Fruit fly (Drosophila melanogaster) whole organism, embryonic: Measurements from ENCODE around the gene CG32344.

Experiments used
- Atf3 ChIP-seq: fragments of 200-800 bp; sonication (Bioruptor generic); optimal IDR thresholded peaks from 3 replicates; lab custom pipeline; 2016; ENCODE audit warnings: missing biosample characterization, missing genetic modification characterization
- Bteb2 ChIP-seq: fragments of 200-800 bp; sonication (Bioruptor generic); optimal IDR thresholded peaks from 2 replicates; lab custom pipeline; 2016; ENCODE audit warnings: missing biosample characterization, missing genetic modification characterization
- CG12659 ChIP-seq: fragments of 200-800 bp; sonication (Bioruptor generic); optimal IDR thresholded peaks from 3 replicates; lab custom pipeline; 2017; ENCODE audit warnings: mild to moderate bottlenecking, missing biosample characterization, missing genetic modification reagents, missing genetic modification characterization
- CG13624 ChIP-seq: fragments of 200-800 bp; sonication (Bioruptor generic); optimal IDR thresholded peaks from 2 replicates; lab custom pipeline; 2016; ENCODE audit warnings: missing biosample characterization, missing genetic modification characterization
- CG14014 ChIP-seq: fragments of 200-800 bp; sonication (Bioruptor generic); IDR thresholded peaks from 2 replicates; pipeline ENCODE4 v1.3.6; 2022; ENCODE audit warnings: missing biosample characterization, missing genetic modification characterization
- CG14441 ChIP-seq: fragments of 200-800 bp; sonication (Bioruptor generic); IDR thresholded peaks from 2 replicates; pipeline ENCODE4 v1.3.6; 2022; ENCODE audit warnings: missing biosample characterization, missing genetic modification characterization
- CG15479 ChIP-seq: fragments of 200-800 bp; sonication (Bioruptor generic); optimal IDR thresholded peaks from 3 replicates; lab custom pipeline; 2019; ENCODE audit warnings: missing biosample characterization, mild to moderate bottlenecking, missing genetic modification characterization, moderate library complexity
- CG15514 ChIP-seq: fragments of 200-800 bp; sonication (Bioruptor generic); optimal IDR thresholded peaks from 3 replicates; lab custom pipeline; 2017; ENCODE audit warnings: missing biosample characterization, missing genetic modification characterization, mild to moderate bottlenecking, moderate library complexity, missing genetic modification reagents
- CG15696 ChIP-seq: fragments of 200-800 bp; sonication (Bioruptor generic); optimal IDR thresholded peaks from 2 replicates; lab custom pipeline; 2019; ENCODE audit warnings: missing biosample characterization, mild to moderate bottlenecking, missing genetic modification characterization, moderate library complexity
- CG16813 ChIP-seq: fragments of 200-800 bp; sonication (Bioruptor generic); IDR thresholded peaks from 3 replicates; pipeline ENCODE4 v1.3.6; 2022; ENCODE audit warnings: missing biosample characterization, missing genetic modification characterization; ENCODE audit not compliant: partially characterized antibody
- CG1792 ChIP-seq: fragments of 200-800 bp; sonication (Bioruptor generic); optimal IDR thresholded peaks from 2 replicates; lab custom pipeline; 2016; ENCODE audit warnings: missing biosample characterization, missing genetic modification characterization
- CG18011 ChIP-seq: fragments of 200-800 bp; sonication (Bioruptor generic); optimal IDR thresholded peaks from 2 replicates; lab custom pipeline; 2017; ENCODE audit warnings: missing biosample characterization, missing genetic modification characterization, mild to moderate bottlenecking, moderate library complexity, missing genotype
- CG18764 ChIP-seq: fragments of 200-800 bp; sonication (Bioruptor generic); optimal IDR thresholded peaks from 3 replicates; lab custom pipeline; 2016; ENCODE audit warnings: missing biosample characterization, missing genetic modification characterization
- CG31388 ChIP-seq: fragments of 200-800 bp; sonication (Bioruptor generic); optimal IDR thresholded peaks from 2 replicates; lab custom pipeline; 2016; ENCODE audit warnings: missing biosample characterization, missing genetic modification characterization
- CG33557 ChIP-seq: fragments of 200-800 bp; sonication (Bioruptor generic); optimal IDR thresholded peaks from 2 replicates; lab custom pipeline; 2019; ENCODE audit warnings: missing biosample characterization, mild to moderate bottlenecking, missing genetic modification characterization, moderate library complexity
- CG34376 ChIP-seq: fragments of 200-800 bp; sonication (Bioruptor generic); optimal IDR thresholded peaks from 2 replicates; lab custom pipeline; 2018; ENCODE audit warnings: missing biosample characterization, mild to moderate bottlenecking, missing genetic modification characterization
- CG34422 ChIP-seq: fragments of 200-800 bp; sonication (Bioruptor generic); IDR thresholded peaks from 3 replicates; pipeline ENCODE4 v1.3.6; 2022; ENCODE audit warnings: missing biosample characterization, missing genetic modification characterization
- CG3838 ChIP-seq: fragments of 200-800 bp; sonication (Bioruptor generic); optimal IDR thresholded peaks from 3 replicates; lab custom pipeline; 2016; ENCODE audit warnings: missing biosample characterization, missing genetic modification characterization
- CG9437 ChIP-seq: fragments of 200-800 bp; sonication (Bioruptor generic); optimal IDR thresholded peaks from 2 replicates; lab custom pipeline; 2018; ENCODE audit warnings: missing biosample characterization, mild to moderate bottlenecking, missing genetic modification characterization
- CG9609 ChIP-seq: fragments of 200-800 bp; sonication (Bioruptor generic); optimal IDR thresholded peaks from 3 replicates; lab custom pipeline; 2016; ENCODE audit warnings: missing biosample characterization, missing genetic modification characterization
- CG9817 ChIP-seq: fragments of 200-800 bp; sonication (Bioruptor generic); optimal IDR thresholded peaks from 2 replicates; lab custom pipeline; 2018; ENCODE audit warnings: missing biosample characterization, mild to moderate bottlenecking, missing genetic modification characterization, moderate library complexity
- CG9932 ChIP-seq: fragments of 200-800 bp; sonication (Bioruptor generic); IDR thresholded peaks from 2 replicates; pipeline ENCODE4 v1.3.6; 2022; ENCODE audit warnings: missing biosample characterization, missing genetic modification characterization
- Dfd ChIP-seq, 2 experiments: fragments of >200 bp; optimal IDR thresholded peaks; 2 replicates each; lab custom pipeline; 2017; ENCODE audit warnings: missing biosample characterization in 2 of 2, missing genetic modification characterization in 2 of 2
- Elba2 ChIP-seq: fragments of 200-800 bp; sonication (Bioruptor generic); optimal IDR thresholded peaks from 3 replicates; lab custom pipeline; 2016; ENCODE audit warnings: missing biosample characterization, missing genetic modification characterization
- Fer2 ChIP-seq: fragments of 200-800 bp; sonication (Bioruptor generic); optimal IDR thresholded peaks from 2 replicates; lab custom pipeline; 2018; ENCODE audit warnings: missing biosample characterization, mild to moderate bottlenecking, missing genetic modification characterization, moderate library complexity
- Gug ChIP-seq: fragments of 200-800 bp; sonication (Bioruptor generic); IDR thresholded peaks from 4 replicates; pipeline ENCODE4 v1.3.6; 2022; ENCODE audit warnings: missing biosample characterization, missing genetic modification characterization
- H2.0 ChIP-seq: fragments of 200-800 bp; sonication (Bioruptor generic); IDR thresholded peaks from 2 replicates; pipeline ENCODE4 v1.3.6; 2022; ENCODE audit warnings: missing biosample characterization, missing genetic modification characterization
- HLH4C ChIP-seq: fragments of 200-800 bp; sonication (Bioruptor generic); IDR thresholded peaks from 3 replicates; pipeline ENCODE4 v1.3.6; 2022; ENCODE audit warnings: missing biosample characterization, missing genetic modification characterization; ENCODE audit not compliant: partially characterized antibody
- Max ChIP-seq: fragments of 200-800 bp; sonication (Bioruptor generic); optimal IDR thresholded peaks from 2 replicates; lab custom pipeline; 2016; ENCODE audit warnings: missing biosample characterization, mild to moderate bottlenecking, missing genetic modification characterization
- Mes4 ChIP-seq: fragments of 200-800 bp; sonication (Bioruptor generic); optimal IDR thresholded peaks from 2 replicates; lab custom pipeline; 2016; ENCODE audit warnings: missing biosample characterization, missing genetic modification characterization
- Optix ChIP-seq: fragments of 200-800 bp; sonication (Bioruptor generic); IDR thresholded peaks from 3 replicates; pipeline ENCODE4 v1.3.6; 2022; ENCODE audit warnings: missing biosample characterization, missing genetic modification characterization
- Sin3A ChIP-seq: fragments of >200 bp; optimal IDR thresholded peaks from 2 replicates; lab custom pipeline; 2018
- Ssrp ChIP-seq: fragments of 200-800 bp; sonication (Bioruptor generic); optimal IDR thresholded peaks from 2 replicates; lab custom pipeline; 2018; ENCODE audit warnings: missing biosample characterization, mild to moderate bottlenecking, missing genetic modification characterization, moderate library complexity
- Trl ChIP-seq, 3 experiments: fragments of >200 bp in 2 of 3; fragments of 200-800 bp in 1 of 3; sonication (Bioruptor generic) in 1 of 3; optimal IDR thresholded peaks; 2 replicates in 1 of 3; 3 replicates in 2 of 3; lab custom pipeline; 2016 to 2017; ENCODE audit warnings: missing biosample characterization in 1 of 3, missing genetic modification characterization in 1 of 3
- YL-1 ChIP-seq: fragments of 200-800 bp; sonication (Bioruptor generic); optimal IDR thresholded peaks from 3 replicates; lab custom pipeline; 2017; ENCODE audit warnings: missing biosample characterization, mild to moderate bottlenecking, missing genetic modification characterization
- ara ChIP-seq: fragments of 200-800 bp; sonication (Bioruptor generic); IDR thresholded peaks from 2 replicates; pipeline ENCODE4 v1.3.6; 2022; ENCODE audit warnings: missing biosample characterization, missing genetic modification characterization
- dpn ChIP-seq, 2 experiments: fragments of 200-800 bp; sonication (Bioruptor generic); optimal IDR thresholded peaks; 3 replicates each; lab custom pipeline; 2016; ENCODE audit warnings: missing biosample characterization in 2 of 2, missing genetic modification characterization in 2 of 2
- fd102C ChIP-seq: fragments of 200-800 bp; sonication (Bioruptor generic); optimal IDR thresholded peaks from 2 replicates; lab custom pipeline; 2018; ENCODE audit warnings: missing biosample characterization, mild to moderate bottlenecking, missing genetic modification characterization, moderate library complexity
- gt ChIP-seq: fragments of 200-800 bp; sonication (Bioruptor generic); IDR thresholded peaks from 2 replicates; pipeline ENCODE4 v1.3.6; 2022; ENCODE audit warnings: missing biosample characterization, missing genetic modification characterization
- kah ChIP-seq: fragments of 200-800 bp; sonication (Bioruptor generic); optimal IDR thresholded peaks from 2 replicates; lab custom pipeline; 2018; ENCODE audit warnings: missing biosample characterization, mild to moderate bottlenecking, missing genetic modification characterization
- ken ChIP-seq: fragments of 200-800 bp; sonication (Bioruptor generic); IDR thresholded peaks from 3 replicates; pipeline ENCODE4 v1.3.6; 2022; ENCODE audit warnings: missing biosample characterization, missing genetic modification characterization
- nerfin-1 ChIP-seq: fragments of 200-800 bp; sonication (Bioruptor generic); optimal IDR thresholded peaks from 3 replicates; lab custom pipeline; 2019; ENCODE audit warnings: missing biosample characterization, mild to moderate bottlenecking, missing genetic modification characterization, moderate library complexity
- nmo ChIP-seq: fragments of 200-800 bp; sonication (Bioruptor generic); optimal IDR thresholded peaks from 2 replicates; lab custom pipeline; 2018; ENCODE audit warnings: missing biosample characterization, mild to moderate bottlenecking, missing genetic modification characterization, moderate library complexity
- pan ChIP-seq, 4 experiments: fragments of >200 bp in 3 of 4; fragments of 200-800 bp in 1 of 4; sonication (Bioruptor generic) in 1 of 4; optimal IDR thresholded peaks in 3 of 4; IDR thresholded peaks in 1 of 4; 2 replicates each; pipeline versions ENCODE4 v1.3.6 to Lab custom; 2017 to 2022; ENCODE audit warnings: missing biosample characterization in 2 of 4, missing genetic modification characterization in 2 of 4, mixed read lengths in 1 of 4
- psq ChIP-seq: fragments of 200-800 bp; sonication (Bioruptor generic); optimal IDR thresholded peaks from 2 replicates; lab custom pipeline; 2017; ENCODE audit warnings: missing biosample characterization, missing genetic modification characterization
- pzg ChIP-seq: fragments of 200-800 bp; sonication (Bioruptor generic); optimal IDR thresholded peaks from 3 replicates; lab custom pipeline; 2018; ENCODE audit warnings: missing biosample characterization, mild to moderate bottlenecking, missing genetic modification characterization, moderate library complexity
- slbo ChIP-seq: fragments of 200-800 bp; sonication (Bioruptor generic); IDR thresholded peaks from 2 replicates; pipeline ENCODE4 v1.3.6; 2022; ENCODE audit warnings: missing biosample characterization, missing genetic modification characterization
- stwl ChIP-seq: fragments of 200-800 bp; sonication (Bioruptor generic); optimal IDR thresholded peaks from 3 replicates; lab custom pipeline; 2018; ENCODE audit warnings: missing biosample characterization, mild to moderate bottlenecking, missing genetic modification characterization, moderate library complexity
- zfh1 ChIP-seq: fragments of 200-800 bp; sonication (Bioruptor generic); IDR thresholded peaks from 3 replicates; pipeline ENCODE4 v1.3.6; 2022; ENCODE audit warnings: missing biosample characterization, missing genetic modification characterization

The CG32344 gene

dm6 chr3L:361201-361600 lies 36.7 kb upstream of the CG32344 start, which contains the start of the genes Cdc5 and CG1233 (continued):
- TF ChIP-seq CG15514 (GFP tag; lab: Kevin White, UChicago) (peak; percentile 64), CG1792 (peak; percentile 81), H2.0 (GFP tag; lab: Robert Waterston, UW) (no peak), Fer2 (no peak), Optix (GFP tag; lab: Robert Waterston, UW) (0 out of 3 replicates have a peak, but pooled peaks have one; percentile 8), CG9932 (GFP tag; lab: Robert Waterston, UW) (peak; percentile 55), Bteb2 (GFP tag; lab: Kevin White, UChicago) (peak; percentile 2), pzg (GFP tag; lab: Kevin White, UChicago) (peak; percentile 85), CG31388 (no peak), kah (GFP tag; lab: Kevin White, UChicago) (no peak), slbo (GFP tag; lab: Robert Waterston, UW) (peak; percentile 49; the same call in 1 of the 2 replicates), CG15479 (peak; percentile 16), Atf3 (GFP tag; lab: Kevin White, UChicago) (peak; percentile 15), psq (GFP tag; lab: Kevin White, UChicago) (peak; percentile 13), Max (GFP tag; lab: Kevin White, UChicago) (peak; percentile 37), ken (GFP tag; lab: Robert Waterston, UW) (peak; percentile 43; the same call in 1 of the 3 replicates), CG13624 (GFP tag; lab: Kevin White, UChicago) (peak; percentile 60), ara (GFP tag; lab: Robert Waterston, UW) (peak; percentile 42; the same call in 1 of the 2 replicates), Trl (optimal IDR thresholded peaks at IDR 0.05; lab: Kevin White, UChicago) (no peak), Trl (GFP tag; optimal IDR thresholded peaks at IDR 0.05; lab: Kevin White, UChicago) (peak; percentile 15), CG15696 (tag; lab: Kevin White, UChicago) (peak; percentile 65), CG18011 (peak; percentile 58), CG34376 (GFP tag; lab: Kevin White, UChicago) (peak; percentile 8), gt (GFP tag; lab: Robert Waterston, UW) (no peak), Dfd (GFP tag; optimal IDR thresholded peaks at IDR 0.05; lab: Kevin White, UChicago) (no peak), HLH4C (GFP tag; lab: Robert Waterston, UW) (peak; percentile 43), CG3838 (GFP tag; lab: Kevin White, UChicago) (peak; percentile 55), CG12659 (GFP tag; lab: Kevin White, UChicago) (peak; percentile 75), Elba2 (GFP tag; lab: Kevin White, UChicago) (peak; percentile 55), CG9609 (GFP tag; lab: Kevin White, UChicago) (peak; percentile 31), CG14014 (GFP tag; lab: Robert Waterston, UW) (no peak), CG9437 (GFP tag; lab: Kevin White, UChicago) (peak; percentile 21), CG9817 (tag; lab: Kevin White, UChicago) (no peak), stwl (peak; percentile 79), Ssrp (tag; lab: Kevin White, UChicago) (peak; percentile 12), CG18764 (GFP tag; lab: Kevin White, UChicago) (peak; percentile 100), nmo (GFP tag; lab: Kevin White, UChicago) (peak; percentile 78), dpn (GFP tag; optimal IDR thresholded peaks at IDR 0.05; lab: Kevin White, UChicago) (peak in 1 of 2 experiments; percentile 26), CG14441 (peak; percentile 38; the same call in 1 of the 2 replicates), pan (optimal IDR thresholded peaks at IDR 0.05; lab: Kevin White, UChicago) (no peak), pan (GFP tag; optimal IDR thresholded peaks at IDR 0.05 in 1 of 2, IDR thresholded peaks at IDR 0.05 in 1 of 2) (peak in 1 of 2 experiments; percentile 6), CG16813 (GFP tag; lab: Robert Waterston, UW) (peak; percentile 49; the same call in 1 of the 3 replicates), zfh1 (GFP tag; lab: Robert Waterston, UW) (peak; percentile 63; the same call in 1 of the 3 replicates), Sin3A (lab: Kevin White, UChicago) (peak; percentile 82), YL-1 (GFP tag; lab: Kevin White, UChicago) (peak; percentile 93), Mes4 (peak; percentile 31), CG33557 (peak; percentile 26), Gug (GFP tag; lab: Robert Waterston, UW) (no peak), nerfin-1 (tag; lab: Kevin White, UChicago) (no peak), CG34422 (GFP tag; lab: Robert Waterston, UW) (peak; percentile 60; the same call in 2 of the 3 replicates), fd102C (GFP tag; lab: Kevin White, UChicago) (peak; percentile 41)
